Worm (Caenorhabditis elegans): ENCODE data around the gene F55H2.8.

The F55H2.8 gene

DNA sequence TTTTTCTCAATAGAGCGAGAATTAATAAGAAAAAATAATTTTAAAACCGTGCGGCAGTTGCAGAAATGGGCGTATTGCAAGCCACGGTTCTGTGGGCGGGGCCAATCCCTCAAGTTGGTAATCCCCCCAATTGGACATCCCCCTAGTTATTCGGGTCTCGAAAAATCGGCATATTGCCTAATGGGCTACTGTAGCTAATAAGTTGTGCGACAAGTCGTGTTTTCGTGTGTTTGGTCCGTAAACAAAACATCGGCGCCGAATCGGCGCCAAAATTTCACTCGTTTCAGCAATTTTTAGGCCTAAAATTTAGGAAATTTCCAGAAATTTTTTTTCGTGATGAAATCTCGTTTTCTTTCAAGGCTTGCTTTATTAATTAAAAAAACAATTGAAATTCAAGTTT, 9.3 kb upstream of the F55H2.8 start:
- TF ChIP-seq hnd-1 (tag; optimal IDR thresholded peaks at IDR 0.05) (no peak), tbx-11 (GFP tag; IDR thresholded peaks at IDR 0.05) (no peak), tbx-37 (GFP tag; conservative IDR thresholded peaks at IDR 0.05) (no peak), ceh-36 (tag; optimal IDR thresholded peaks at IDR 0.05) (no peak), ceh-13 (GFP tag; optimal IDR thresholded peaks at IDR 0.05) (no peak), F13C5.2 (tag; optimal IDR thresholded peaks at IDR 0.05) (no peak), scrt-1 (GFP tag; IDR thresholded peaks at IDR 0.05) (no peak)

DNA sequence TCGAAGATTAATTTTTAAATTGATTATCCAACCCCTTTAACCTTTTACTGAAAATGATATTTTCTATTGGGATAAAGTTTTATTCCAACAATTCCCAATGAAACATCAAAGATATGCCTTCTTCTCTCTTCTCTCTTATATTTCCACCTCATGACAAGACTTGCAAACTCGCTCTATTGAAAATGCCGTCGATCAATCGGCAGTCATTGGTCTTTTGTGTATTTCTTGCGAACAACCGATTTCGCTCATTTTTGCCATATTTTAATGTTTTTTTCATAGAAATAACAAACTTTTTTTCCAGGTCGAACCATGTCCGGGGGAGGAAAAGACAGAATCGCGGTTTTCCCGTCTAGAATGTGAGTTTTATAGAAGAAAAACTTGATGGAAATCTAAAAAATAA, 5.9 kb upstream of the F55H2.8 start, which contains the start of gene vha-14:
vha-14 (plus strand) TSS at position 302 of the 400 bp plus-strand sequence.
- peak; percentile 1 for TF ChIP-seq F13C5.2 (tag; optimal IDR thresholded peaks at IDR 0.05)
- TF ChIP-seq hmg-4 (GFP tag; optimal IDR thresholded peaks at IDR 0.05): peak; percentile 6
- no peak for TF ChIP-seq hmbx-1 (tag; optimal IDR thresholded peaks at IDR 0.05)
- TF ChIP-seq flt-1 (GFP tag; IDR thresholded peaks at IDR 0.05): no peak

- TF ChIP-seq tbx-37 (GFP tag; conservative IDR thresholded peaks at IDR 0.05): no peak
- no peak for TF ChIP-seq ets-7 (tag; optimal IDR thresholded peaks at IDR 0.05)
- TF ChIP-seq ama-1 (optimal IDR thresholded peaks at IDR 0.05): no peak
- no peak for TF ChIP-seq F13C5.2 (tag; optimal IDR thresholded peaks at IDR 0.05)
- TF ChIP-seq pes-1 (GFP tag; IDR thresholded peaks at IDR 0.05): no peak
- TF ChIP-seq hnd-1 (tag; optimal IDR thresholded peaks at IDR 0.05): no peak
- no peak for TF ChIP-seq scrt-1 (GFP tag; IDR thresholded peaks at IDR 0.05)
- no peak for TF ChIP-seq hmg-4 (GFP tag; optimal IDR thresholded peaks at IDR 0.05)
- TF ChIP-seq flt-1 (GFP tag; IDR thresholded peaks at IDR 0.05): no peak
- no peak for TF ChIP-seq B0310.2 (tag; optimal IDR thresholded peaks at IDR 0.05)
- no peak for TF ChIP-seq hmbx-1 (tag; optimal IDR thresholded peaks at IDR 0.05)
- no peak for TF ChIP-seq aly-1 (tag; optimal IDR thresholded peaks at IDR 0.05)
- no peak for TF ChIP-seq tra-4 (tag; optimal IDR thresholded peaks at IDR 0.05)
- no peak for TF ChIP-seq sea-1 (GFP tag; conservative IDR thresholded peaks at IDR 0.05)
- TF ChIP-seq ceh-36 (tag; optimal IDR thresholded peaks at IDR 0.05): no peak
- TF ChIP-seq ceh-13 (GFP tag; optimal IDR thresholded peaks at IDR 0.05): no peak
- TF ChIP-seq tbx-11 (GFP tag; IDR thresholded peaks at IDR 0.05): no peak
Observed at ce11 chrIII:9509764-9510370, 3.8 kb upstream of the F55H2.8 start.

- TF ChIP-seq sea-1 (GFP tag; conservative IDR thresholded peaks at IDR 0.05) (no peak), B0310.2 (tag; optimal IDR thresholded peaks at IDR 0.05) (no peak), tbx-11 (GFP tag; IDR thresholded peaks at IDR 0.05) (no peak), ama-1 (optimal IDR thresholded peaks at IDR 0.05) (no peak), aly-1 (tag; optimal IDR thresholded peaks at IDR 0.05) (no peak), pes-1 (GFP tag; IDR thresholded peaks at IDR 0.05) (no peak), flt-1 (GFP tag; IDR thresholded peaks at IDR 0.05) (no peak), hmg-4 (GFP tag; optimal IDR thresholded peaks at IDR 0.05) (no peak), ceh-13 (GFP tag; optimal IDR thresholded peaks at IDR 0.05) (no peak), tbx-37 (GFP tag; conservative IDR thresholded peaks at IDR 0.05) (no peak), tra-4 (tag; optimal IDR thresholded peaks at IDR 0.05) (no peak), hmbx-1 (tag; optimal IDR thresholded peaks at IDR 0.05) (no peak), ets-7 (tag; optimal IDR thresholded peaks at IDR 0.05) (no peak), hnd-1 (tag; optimal IDR thresholded peaks at IDR 0.05) (no peak)
Observed at ce11 chrIII:9511055-9511520, 2.6 kb upstream of the F55H2.8 start, which contains the start of gene F55H2.5. TSS of gene F55H2.5 (plus strand) at chrIII:9511470.

DNA sequence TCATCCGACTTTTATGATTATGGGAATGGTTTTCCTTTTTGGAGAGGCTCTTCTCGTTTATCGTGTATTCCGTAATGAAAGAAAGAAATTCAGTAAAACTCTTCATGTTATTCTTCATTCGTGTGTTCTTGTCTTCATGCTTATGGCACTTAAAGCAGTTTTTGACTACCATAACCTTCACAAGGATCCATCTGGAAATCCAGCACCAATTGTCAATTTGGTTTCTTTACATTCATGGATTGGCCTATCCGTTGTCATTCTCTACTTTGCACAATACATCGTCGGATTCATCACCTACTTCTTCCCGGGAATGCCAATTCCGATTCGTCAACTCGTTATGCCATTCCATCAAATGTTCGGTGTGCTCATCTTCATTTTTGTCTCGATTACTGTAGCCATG, 2.0 kb upstream of the F55H2.8 start:
- TF ChIP-seq tra-4 (tag; optimal IDR thresholded peaks at IDR 0.05): no peak
- no peak for TF ChIP-seq flt-1 (GFP tag; IDR thresholded peaks at IDR 0.05)
- TF ChIP-seq tbx-37 (GFP tag; conservative IDR thresholded peaks at IDR 0.05): no peak
- TF ChIP-seq ama-1 (optimal IDR thresholded peaks at IDR 0.05): no peak
- no peak for TF ChIP-seq hnd-1 (tag; optimal IDR thresholded peaks at IDR 0.05)
- TF ChIP-seq tbx-11 (GFP tag; IDR thresholded peaks at IDR 0.05): no peak
- TF ChIP-seq B0310.2 (tag; optimal IDR thresholded peaks at IDR 0.05): no peak
- TF ChIP-seq scrt-1 (GFP tag; IDR thresholded peaks at IDR 0.05): no peak
- no peak for TF ChIP-seq aly-1 (tag; optimal IDR thresholded peaks at IDR 0.05)
- no peak for TF ChIP-seq pes-1 (GFP tag; IDR thresholded peaks at IDR 0.05)
- TF ChIP-seq ceh-13 (GFP tag; optimal IDR thresholded peaks at IDR 0.05): no peak
- TF ChIP-seq ets-7 (tag; optimal IDR thresholded peaks at IDR 0.05): no peak
- no peak for TF ChIP-seq F13C5.2 (tag; optimal IDR thresholded peaks at IDR 0.05)
- TF ChIP-seq sea-1 (GFP tag; conservative IDR thresholded peaks at IDR 0.05): no peak
- TF ChIP-seq hmg-4 (GFP tag; optimal IDR thresholded peaks at IDR 0.05): no peak
- no peak for TF ChIP-seq hmbx-1 (tag; optimal IDR thresholded peaks at IDR 0.05)

ce11 chrIII:9513006-9513405, 663 bp upstream of the F55H2.8 start:
- TF ChIP-seq flt-1 (GFP tag; IDR thresholded peaks at IDR 0.05): no peak
- no peak for TF ChIP-seq tbx-11 (GFP tag; IDR thresholded peaks at IDR 0.05)
- no peak for TF ChIP-seq B0310.2 (tag; optimal IDR thresholded peaks at IDR 0.05)
- TF ChIP-seq F13C5.2 (tag; optimal IDR thresholded peaks at IDR 0.05): no peak
- no peak for TF ChIP-seq hmg-4 (GFP tag; optimal IDR thresholded peaks at IDR 0.05)
- no peak for TF ChIP-seq ceh-36 (tag; optimal IDR thresholded peaks at IDR 0.05)
- TF ChIP-seq hnd-1 (tag; optimal IDR thresholded peaks at IDR 0.05): no peak
- no peak for TF ChIP-seq scrt-1 (GFP tag; IDR thresholded peaks at IDR 0.05)
- no peak for TF ChIP-seq pes-1 (GFP tag; IDR thresholded peaks at IDR 0.05)
- TF ChIP-seq ets-7 (tag; optimal IDR thresholded peaks at IDR 0.05): no peak
- TF ChIP-seq tra-4 (tag; optimal IDR thresholded peaks at IDR 0.05): no peak
- no peak for TF ChIP-seq aly-1 (tag; optimal IDR thresholded peaks at IDR 0.05)
- no peak for TF ChIP-seq tbx-37 (GFP tag; conservative IDR thresholded peaks at IDR 0.05)
- no peak for TF ChIP-seq hmbx-1 (tag; optimal IDR thresholded peaks at IDR 0.05)
- TF ChIP-seq ama-1 (optimal IDR thresholded peaks at IDR 0.05): no peak
- no peak for TF ChIP-seq ceh-13 (GFP tag; optimal IDR thresholded peaks at IDR 0.05)
- TF ChIP-seq sea-1 (GFP tag; conservative IDR thresholded peaks at IDR 0.05): no peak

ce11 chrIII:9516148-9516547, 2.5 kb downstream of the F55H2.8 start, which contains the start of gene F55H2.7:
TSS of gene F55H2.7 (minus strand) at chrIII:9516248.
- no peak for TF ChIP-seq aly-1 (tag; optimal IDR thresholded peaks at IDR 0.05)
- TF ChIP-seq hmbx-1 (tag; optimal IDR thresholded peaks at IDR 0.05): no peak
- no peak for TF ChIP-seq hnd-1 (tag; optimal IDR thresholded peaks at IDR 0.05)
- no peak for TF ChIP-seq tbx-37 (GFP tag; conservative IDR thresholded peaks at IDR 0.05)
- no peak for TF ChIP-seq ama-1 (optimal IDR thresholded peaks at IDR 0.05)
- no peak for TF ChIP-seq tbx-11 (GFP tag; IDR thresholded peaks at IDR 0.05)
- no peak for TF ChIP-seq sea-1 (GFP tag; conservative IDR thresholded peaks at IDR 0.05)
- no peak for TF ChIP-seq ets-7 (tag; optimal IDR thresholded peaks at IDR 0.05)
- no peak for TF ChIP-seq F13C5.2 (tag; optimal IDR thresholded peaks at IDR 0.05)
- TF ChIP-seq scrt-1 (GFP tag; IDR thresholded peaks at IDR 0.05): no peak
- TF ChIP-seq hmg-4 (GFP tag; optimal IDR thresholded peaks at IDR 0.05): no peak
- TF ChIP-seq ceh-13 (GFP tag; optimal IDR thresholded peaks at IDR 0.05): no peak
- no peak for TF ChIP-seq ceh-36 (tag; optimal IDR thresholded peaks at IDR 0.05)
- no peak for TF ChIP-seq pes-1 (GFP tag; IDR thresholded peaks at IDR 0.05)
- TF ChIP-seq B0310.2 (tag; optimal IDR thresholded peaks at IDR 0.05): no peak
- no peak for TF ChIP-seq tra-4 (tag; optimal IDR thresholded peaks at IDR 0.05)
- TF ChIP-seq flt-1 (GFP tag; IDR thresholded peaks at IDR 0.05): no peak

All from whole organism, early embryonic.